Worm (Caenorhabditis elegans): ENCODE measurements around the gene smk-1.

The smk-1 gene

DNA sequence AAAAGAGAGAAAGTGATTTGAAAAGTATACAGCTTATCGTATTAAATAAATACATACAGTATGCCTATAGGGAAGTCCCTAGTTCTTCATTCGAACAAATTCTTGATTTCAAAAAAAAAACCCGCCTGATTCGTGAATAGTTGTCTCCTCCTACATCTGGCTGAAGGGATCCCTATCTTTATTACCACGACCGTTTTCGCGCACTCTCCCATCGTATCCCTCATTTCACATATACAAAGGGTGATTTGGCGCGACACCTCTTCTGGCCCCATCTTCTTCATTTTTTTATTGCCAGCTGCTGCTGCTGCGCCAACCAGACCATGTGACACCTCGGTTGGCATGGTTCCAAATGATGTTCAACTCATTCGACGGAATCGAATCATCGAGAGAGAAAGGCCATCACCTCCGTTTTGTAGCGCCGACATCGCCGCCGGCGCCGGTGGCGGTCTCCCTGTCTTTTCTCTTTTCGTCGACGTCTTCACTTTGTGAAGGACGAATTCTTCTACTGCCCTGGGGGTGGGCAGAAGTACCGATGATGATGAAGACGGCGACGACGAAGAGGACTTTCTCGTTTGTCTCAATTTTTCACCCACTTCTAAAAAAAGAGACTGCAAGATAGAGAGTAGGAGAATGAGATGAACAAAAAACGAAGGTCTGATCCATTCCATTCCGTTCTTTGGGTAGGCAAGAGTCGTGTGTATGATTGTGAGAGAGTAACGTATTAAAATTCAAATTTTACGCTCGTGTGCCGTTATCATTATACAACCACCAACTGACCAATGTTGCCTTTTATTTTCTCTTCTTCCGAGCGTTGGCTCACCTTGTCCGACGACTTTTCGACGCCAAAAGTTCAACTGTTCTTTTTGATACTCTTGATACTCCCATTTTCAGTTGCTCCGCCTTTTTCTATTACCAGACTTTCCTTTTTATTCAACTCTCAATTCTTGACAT, 54.7 kb downstream of the smk-1 start:
- TF ChIP-seq drap-1 (GFP tag; optimal IDR thresholded peaks at IDR 0.05): no peak
- TF ChIP-seq tbx-8 (GFP tag; optimal IDR thresholded peaks at IDR 0.05): no peak
- no peak for TF ChIP-seq nhr-28 (tag; optimal IDR thresholded peaks at IDR 0.05)
- no peak for TF ChIP-seq sptf-1 (tag; optimal IDR thresholded peaks at IDR 0.05)
- no peak for TF ChIP-seq sem-2 (GFP tag; optimal IDR thresholded peaks at IDR 0.05)
- no peak for TF ChIP-seq zip-8 (tag; optimal IDR thresholded peaks at IDR 0.05)
- no peak for TF ChIP-seq bed-3 (GFP tag; optimal IDR thresholded peaks at IDR 0.05)
- no peak for TF ChIP-seq lsy-2 (tag; optimal IDR thresholded peaks at IDR 0.05)
- TF ChIP-seq mep-1 (tag; optimal IDR thresholded peaks at IDR 0.05): no peak
- TF ChIP-seq ceh-43 (GFP tag; optimal IDR thresholded peaks at IDR 0.05): no peak

DNA sequence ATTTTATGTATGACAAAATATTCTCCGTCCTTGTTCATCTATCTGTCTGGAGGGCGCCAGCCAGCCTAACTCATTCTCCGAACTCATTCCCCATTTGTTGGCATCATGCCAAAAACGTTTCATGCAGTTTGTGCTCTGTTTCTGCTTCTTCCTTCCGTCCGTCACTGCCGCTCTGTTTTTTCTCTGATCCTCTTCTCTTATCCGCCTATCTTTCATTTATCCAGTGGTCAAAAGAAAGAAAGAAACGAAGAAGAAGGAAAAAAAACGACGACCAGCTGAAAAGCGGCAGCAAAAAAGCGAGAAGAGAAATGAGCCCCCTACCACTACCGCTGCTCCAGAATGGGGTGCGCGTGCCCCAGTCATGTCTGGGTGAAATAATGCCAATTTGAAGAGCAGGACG, 55.4 kb downstream of the smk-1 start:
- TF ChIP-seq nhr-76 (tag; optimal IDR thresholded peaks at IDR 0.05): no peak
- no peak for TF ChIP-seq sem-2 (GFP tag; optimal IDR thresholded peaks at IDR 0.05)
- TF ChIP-seq flh-1 (GFP tag; optimal IDR thresholded peaks at IDR 0.05): no peak
- no peak for TF ChIP-seq ces-1 (GFP tag; optimal IDR thresholded peaks at IDR 0.05)
- no peak for TF ChIP-seq unc-39 (tag; optimal IDR thresholded peaks at IDR 0.05)
- no peak for TF ChIP-seq blmp-1 (tag; optimal IDR thresholded peaks at IDR 0.05)
- no peak for TF ChIP-seq nhr-12 (tag; optimal IDR thresholded peaks at IDR 0.05)
- TF ChIP-seq mls-2 (tag; optimal IDR thresholded peaks at IDR 0.05): no peak

Measured in whole organism, mixed stage, embryonic.